Fruit fly (Drosophila melanogaster): ENCODE measurements around the gene CG5274.

Gene CG5274

dm6 chr3L:20427449-20427848 lies at the start of gene CG5274:
Gene CG5274, minus strand, starts transcription at chr3L:20427666.
- TF ChIP-seq Dll (optimal IDR thresholded peaks at IDR 0.05) (no peak), psq (optimal IDR thresholded peaks at IDR 0.05) (no peak), pan (optimal IDR thresholded peaks at IDR 0.05) (no peak), usp (GFP tag; optimal IDR thresholded peaks at IDR 0.05) (no peak), EcR (GFP tag; optimal IDR thresholded peaks at IDR 0.05) (no peak), CG8478 (optimal IDR thresholded peaks at IDR 0.05) (no peak)

- TF ChIP-seq psq (optimal IDR thresholded peaks at IDR 0.05) (no peak), usp (GFP tag; optimal IDR thresholded peaks at IDR 0.05) (no peak), Dll (optimal IDR thresholded peaks at IDR 0.05) (no peak), pan (optimal IDR thresholded peaks at IDR 0.05) (no peak), CG8478 (optimal IDR thresholded peaks at IDR 0.05) (no peak)
These were observed 47.3 kb upstream of the CG5274 start for dm6 chr3L:20474789-20475208.

dm6 chr3L:20474197-20474788 lies 46.8 kb upstream of the CG5274 start, which contains the start of gene isoQC:
Gene isoQC, plus strand, starts transcription at chr3L:20474466.
- TF ChIP-seq pan (optimal IDR thresholded peaks at IDR 0.05) (no peak), usp (GFP tag; optimal IDR thresholded peaks at IDR 0.05) (no peak)

DNA sequence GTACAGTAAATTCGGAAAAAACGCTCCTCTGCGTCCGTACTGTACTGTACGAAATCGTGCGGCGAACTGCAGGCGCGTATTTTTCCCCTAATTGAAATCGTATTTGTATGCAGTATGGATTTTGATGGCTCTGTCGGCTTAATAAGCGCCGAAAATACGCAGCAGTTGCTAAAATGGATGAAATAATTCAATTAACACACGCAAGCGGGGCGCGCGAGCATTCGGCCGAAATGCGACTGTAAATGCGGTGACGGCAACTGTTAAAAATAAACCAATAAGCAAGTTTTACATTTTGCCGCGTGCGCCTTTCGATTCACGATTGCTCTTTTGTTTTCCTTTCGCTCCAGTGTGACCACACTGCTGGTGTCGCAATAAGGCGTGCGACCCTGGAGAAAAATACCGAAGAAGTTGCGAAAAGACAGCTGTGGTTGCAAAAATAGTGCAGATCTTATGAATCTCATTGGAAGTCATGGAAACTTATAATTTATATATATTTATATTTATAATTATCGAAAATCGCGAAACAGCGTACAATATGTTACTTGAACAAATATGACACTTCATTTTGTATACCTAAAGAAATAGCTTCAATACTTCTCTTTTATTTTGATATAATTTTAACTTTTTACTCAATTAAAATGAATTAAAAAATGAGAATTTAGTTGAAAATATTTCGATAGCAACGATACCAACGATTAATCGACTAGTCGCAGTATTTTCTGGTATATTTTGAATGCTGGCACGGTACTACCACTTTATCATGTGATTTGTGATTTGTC lies 45.7 kb upstream of the CG5274 start, which contains the start of the genes CG32428 and CG5969:
Gene CG32428 (minus strand): TSS at position 703 of the 779 bp plus-strand sequence.
Gene CG5969 (plus strand): TSS at position 763 of the 779 bp plus-strand sequence.
- TF ChIP-seq EcR (GFP tag; optimal IDR thresholded peaks at IDR 0.05), result no peak
- TF ChIP-seq psq (optimal IDR thresholded peaks at IDR 0.05), result no peak
- no peak for TF ChIP-seq Dll (optimal IDR thresholded peaks at IDR 0.05)
- no peak for TF ChIP-seq usp (GFP tag; optimal IDR thresholded peaks at IDR 0.05)
- no peak for TF ChIP-seq pan (optimal IDR thresholded peaks at IDR 0.05)
- no peak for TF ChIP-seq CG8478 (optimal IDR thresholded peaks at IDR 0.05)

- TF ChIP-seq Dll (optimal IDR thresholded peaks at IDR 0.05), result no peak
- no peak for TF ChIP-seq EcR (GFP tag; optimal IDR thresholded peaks at IDR 0.05)
- no peak for TF ChIP-seq usp (GFP tag; optimal IDR thresholded peaks at IDR 0.05)
- TF ChIP-seq CG8478 (optimal IDR thresholded peaks at IDR 0.05), result no peak
- no peak for TF ChIP-seq pan (optimal IDR thresholded peaks at IDR 0.05)
- no peak for TF ChIP-seq psq (optimal IDR thresholded peaks at IDR 0.05)
These were observed 45.1 kb upstream of the CG5274 start for dm6 chr3L:20472607-20473006.

- no peak for TF ChIP-seq CG8478 (optimal IDR thresholded peaks at IDR 0.05)
- no peak for TF ChIP-seq pan (optimal IDR thresholded peaks at IDR 0.05)
- no peak for TF ChIP-seq EcR (GFP tag; optimal IDR thresholded peaks at IDR 0.05)
- no peak for TF ChIP-seq Dll (optimal IDR thresholded peaks at IDR 0.05)
- TF ChIP-seq usp (GFP tag; optimal IDR thresholded peaks at IDR 0.05), result no peak
- TF ChIP-seq psq (optimal IDR thresholded peaks at IDR 0.05), result no peak
These were observed 44.2 kb upstream of the CG5274 start for dm6 chr3L:20471499-20472313.

DNA sequence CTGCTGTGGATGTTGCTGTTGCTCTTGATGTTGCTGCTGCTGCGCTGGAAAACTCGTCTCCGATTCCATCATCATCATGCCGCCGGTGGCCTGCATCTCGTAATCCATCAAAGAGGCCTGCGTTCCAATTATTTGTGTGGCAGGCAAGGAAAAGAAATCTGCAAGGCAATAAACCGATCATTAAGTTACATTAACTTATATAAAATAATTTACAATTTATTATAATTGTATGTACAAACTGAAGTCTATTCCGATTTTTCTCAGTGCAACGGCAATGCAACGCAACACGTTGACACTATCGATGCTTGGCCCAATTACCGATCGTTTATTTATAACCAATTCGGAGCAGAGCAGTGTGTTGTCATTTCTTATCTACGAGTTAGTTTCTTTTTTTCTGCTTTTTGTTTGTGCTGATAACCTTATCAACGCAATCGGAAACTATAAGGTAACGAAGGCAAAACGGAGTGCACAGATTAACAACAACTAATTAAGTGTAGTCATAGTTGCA lies 43.6 kb upstream of the CG5274 start:
- TF ChIP-seq pan (optimal IDR thresholded peaks at IDR 0.05) (no peak), CG8478 (optimal IDR thresholded peaks at IDR 0.05) (no peak), psq (optimal IDR thresholded peaks at IDR 0.05) (no peak), EcR (GFP tag; optimal IDR thresholded peaks at IDR 0.05) (no peak), Dll (optimal IDR thresholded peaks at IDR 0.05) (no peak), usp (GFP tag; optimal IDR thresholded peaks at IDR 0.05) (no peak)

dm6 chr3L:20467433-20467832 lies 40.0 kb upstream of the CG5274 start:
- TF ChIP-seq EcR (GFP tag; optimal IDR thresholded peaks at IDR 0.05) (no peak), usp (GFP tag; optimal IDR thresholded peaks at IDR 0.05) (no peak), CG8478 (optimal IDR thresholded peaks at IDR 0.05) (no peak), pan (optimal IDR thresholded peaks at IDR 0.05) (no peak), psq (optimal IDR thresholded peaks at IDR 0.05) (no peak), Dll (optimal IDR thresholded peaks at IDR 0.05) (no peak)

- TF ChIP-seq Dll (optimal IDR thresholded peaks at IDR 0.05), result no peak
- TF ChIP-seq CG8478 (optimal IDR thresholded peaks at IDR 0.05), result no peak
- TF ChIP-seq psq (optimal IDR thresholded peaks at IDR 0.05), result no peak
- no peak for TF ChIP-seq usp (GFP tag; optimal IDR thresholded peaks at IDR 0.05)
- no peak for TF ChIP-seq pan (optimal IDR thresholded peaks at IDR 0.05)
- no peak for TF ChIP-seq EcR (GFP tag; optimal IDR thresholded peaks at IDR 0.05)
These were observed 39.1 kb upstream of the CG5274 start, which contains the start of gene Tdh for dm6 chr3L:20466599-20466998. Gene Tdh, plus strand, starts transcription at chr3L:20466944.

dm6 chr3L:20465941-20466340 lies 38.5 kb upstream of the CG5274 start, which contains the start of gene CG42764:
Gene CG42764, minus strand, starts transcription at chr3L:20466041.
- TF ChIP-seq usp (GFP tag; optimal IDR thresholded peaks at IDR 0.05) (no peak), EcR (GFP tag; optimal IDR thresholded peaks at IDR 0.05) (no peak), CG8478 (optimal IDR thresholded peaks at IDR 0.05) (no peak), Dll (optimal IDR thresholded peaks at IDR 0.05) (no peak), pan (optimal IDR thresholded peaks at IDR 0.05) (no peak), psq (optimal IDR thresholded peaks at IDR 0.05) (no peak)

DNA sequence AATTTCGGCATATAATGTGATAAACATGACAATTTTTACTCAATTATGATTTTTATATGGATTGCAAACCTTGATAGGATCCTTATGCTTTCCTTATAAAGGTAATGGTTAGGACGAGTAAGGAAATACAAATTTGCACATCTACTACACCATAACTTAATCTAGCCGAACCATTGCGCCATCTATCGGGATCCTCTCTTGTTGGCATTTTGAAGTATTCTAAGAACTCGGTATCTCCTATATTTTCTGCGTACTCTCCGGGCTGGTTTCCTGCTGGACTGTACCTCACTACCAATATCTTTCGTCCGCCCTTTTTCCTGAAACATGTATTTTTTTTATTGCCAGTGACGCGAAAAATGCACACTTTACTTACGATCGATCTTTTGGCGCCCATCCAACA lies 37.2 kb upstream of the CG5274 start, which contains the start of gene atk:
Gene atk (minus strand): TSS at position 186 of the 400 bp plus-strand sequence.
- TF ChIP-seq Dll (optimal IDR thresholded peaks at IDR 0.05) (no peak), psq (optimal IDR thresholded peaks at IDR 0.05) (no peak), pan (optimal IDR thresholded peaks at IDR 0.05) (no peak), usp (GFP tag; optimal IDR thresholded peaks at IDR 0.05) (no peak), EcR (GFP tag; optimal IDR thresholded peaks at IDR 0.05) (no peak), CG8478 (optimal IDR thresholded peaks at IDR 0.05) (no peak)
